Fruit fly (Drosophila melanogaster) whole organism, embryonic: ENCODE results near the gene Pdfr.

Source experiments
- BEAF-32 ChIP-seq: fragments of 200-800 bp; sonication (Bioruptor generic); optimal IDR thresholded peaks from 3 replicates; lab custom pipeline; 2017; ENCODE audit warnings: missing biosample characterization, missing genetic modification characterization, mild to moderate bottlenecking, moderate library complexity, missing genetic modification reagents
- CG10654 ChIP-seq: fragments of 200-800 bp; sonication (Bioruptor generic); optimal IDR thresholded peaks from 2 replicates; lab custom pipeline; 2016; ENCODE audit warnings: missing biosample characterization, missing genetic modification characterization
- CG11723 ChIP-seq: fragments of 200-800 bp; sonication (Bioruptor generic); optimal IDR thresholded peaks from 2 replicates; lab custom pipeline; 2017; ENCODE audit warnings: missing biosample characterization, mild to moderate bottlenecking, missing genetic modification characterization
- CG12071 ChIP-seq: fragments of 200-800 bp; sonication (Bioruptor generic); optimal IDR thresholded peaks from 3 replicates; lab custom pipeline; 2018; ENCODE audit warnings: missing biosample characterization, mild to moderate bottlenecking, missing genetic modification characterization
- CG13424 ChIP-seq: fragments of 200-800 bp; sonication (Bioruptor generic); optimal IDR thresholded peaks from 2 replicates; lab custom pipeline; 2019; ENCODE audit warnings: missing biosample characterization, mild to moderate bottlenecking, missing genetic modification characterization, moderate library complexity
- CG15601 ChIP-seq: fragments of 200-800 bp; sonication (Bioruptor generic); optimal IDR thresholded peaks from 3 replicates; lab custom pipeline; 2019; ENCODE audit warnings: missing biosample characterization, mild to moderate bottlenecking, missing genetic modification characterization, moderate library complexity
- CG1603 ChIP-seq: fragments of 200-800 bp; sonication (Bioruptor generic); optimal IDR thresholded peaks from 2 replicates; lab custom pipeline; 2019; ENCODE audit warnings: missing biosample characterization, mild to moderate bottlenecking, missing genetic modification characterization, moderate library complexity
- CG17829 ChIP-seq: fragments of 200-800 bp; optimal IDR thresholded peaks from 2 replicates; lab custom pipeline; 2019; ENCODE audit warnings: missing biosample characterization, mild to moderate bottlenecking, missing genetic modification characterization, moderate library complexity
- CG18476 ChIP-seq: fragments of 200-800 bp; sonication (Bioruptor generic); optimal IDR thresholded peaks from 2 replicates; lab custom pipeline; 2016; ENCODE audit warnings: missing biosample characterization, mild to moderate bottlenecking, missing genetic modification characterization
- CG2116 ChIP-seq: fragments of 200-800 bp; sonication (Bioruptor generic); optimal IDR thresholded peaks from 3 replicates; lab custom pipeline; 2018; ENCODE audit warnings: missing biosample characterization, mild to moderate bottlenecking, missing genetic modification characterization
- CG2875 ChIP-seq: fragments of 200-800 bp; sonication (Bioruptor generic); optimal IDR thresholded peaks from 2 replicates; lab custom pipeline; 2017; ENCODE audit warnings: missing biosample characterization, mild to moderate bottlenecking, missing genetic modification characterization, missing genetic modification reagents
- CG30403 ChIP-seq: fragments of 200-800 bp; sonication (Bioruptor generic); optimal IDR thresholded peaks from 3 replicates; lab custom pipeline; 2016; ENCODE audit warnings: missing biosample characterization, missing genetic modification characterization
- CG30431 ChIP-seq: fragments of 200-800 bp; sonication (Bioruptor generic); optimal IDR thresholded peaks from 2 replicates; lab custom pipeline; 2017; ENCODE audit warnings: missing biosample characterization, missing genetic modification characterization
- CG4617 ChIP-seq: fragments of 200-800 bp; sonication (Bioruptor generic); optimal IDR thresholded peaks from 3 replicates; lab custom pipeline; 2016; ENCODE audit warnings: missing biosample characterization, missing genetic modification characterization, borderline replicate concordance
- CG8944 ChIP-seq: fragments of 200-800 bp; sonication (Bioruptor generic); optimal IDR thresholded peaks from 3 replicates; lab custom pipeline; 2016; ENCODE audit warnings: missing biosample characterization, missing genetic modification characterization
- CG9215 ChIP-seq: fragments of 200-800 bp; sonication (Bioruptor generic); IDR thresholded peaks from 2 replicates; pipeline ENCODE4 v1.3.6; 2022; ENCODE audit warnings: missing biosample characterization, missing genetic modification characterization
- CG9727 ChIP-seq: fragments of 200-800 bp; sonication (Bioruptor generic); optimal IDR thresholded peaks from 3 replicates; lab custom pipeline; 2017; ENCODE audit warnings: missing biosample characterization, mild to moderate bottlenecking, missing genetic modification characterization
- CG9797 ChIP-seq: fragments of 200-800 bp; sonication (Bioruptor generic); optimal IDR thresholded peaks from 3 replicates; lab custom pipeline; 2018; ENCODE audit warnings: missing biosample characterization, mild to moderate bottlenecking, missing genetic modification characterization
- CG9932 ChIP-seq: fragments of 200-800 bp; sonication (Bioruptor generic); IDR thresholded peaks from 2 replicates; pipeline ENCODE4 v1.3.6; 2022; ENCODE audit warnings: missing biosample characterization, missing genetic modification characterization
- Camta ChIP-seq: fragments of 200-800 bp; sonication (Bioruptor generic); optimal IDR thresholded peaks from 2 replicates; lab custom pipeline; 2016; ENCODE audit warnings: missing biosample characterization, missing genetic modification characterization
- Dad ChIP-seq: fragments of 200-800 bp; sonication (Bioruptor generic); optimal IDR thresholded peaks from 3 replicates; lab custom pipeline; 2016; ENCODE audit warnings: missing biosample characterization, missing genetic modification characterization
- Dp ChIP-seq: fragments of 200-800 bp; sonication (Bioruptor generic); optimal IDR thresholded peaks from 2 replicates; lab custom pipeline; 2018; ENCODE audit warnings: missing biosample characterization, mild to moderate bottlenecking, missing genetic modification characterization, moderate library complexity
- E2f2 ChIP-seq: fragments of 200-800 bp; sonication (Bioruptor generic); IDR thresholded peaks from 2 replicates; pipeline ENCODE4 v1.3.6; 2022; ENCODE audit warnings: missing biosample characterization, missing genetic modification characterization
- ERR ChIP-seq: fragments of 200-800 bp; sonication (Bioruptor generic); optimal IDR thresholded peaks from 2 replicates; lab custom pipeline; 2016; ENCODE audit warnings: missing biosample characterization, missing genetic modification characterization
- Gug ChIP-seq: fragments of 200-800 bp; sonication (Bioruptor generic); IDR thresholded peaks from 4 replicates; pipeline ENCODE4 v1.3.6; 2022; ENCODE audit warnings: missing biosample characterization, missing genetic modification characterization
- Hr39 ChIP-seq: fragments of >200 bp; optimal IDR thresholded peaks from 2 replicates; lab custom pipeline; 2017
- Lim3 ChIP-seq: fragments of 200-800 bp; sonication (Bioruptor generic); IDR thresholded peaks from 2 replicates; pipeline ENCODE4 v1.3.6; 2022; ENCODE audit warnings: missing biosample characterization, missing genetic modification characterization
- Scr ChIP-seq: fragments of 200-800 bp; sonication (Bioruptor generic); IDR thresholded peaks from 2 replicates; pipeline ENCODE4 v1.3.6; 2022; ENCODE audit warnings: missing biosample characterization, missing genetic modification characterization; ENCODE audit not compliant: partially characterized antibody
- Six4 ChIP-seq: fragments of 200-800 bp; sonication (Bioruptor generic); optimal IDR thresholded peaks from 2 replicates; lab custom pipeline; 2016; ENCODE audit warnings: missing biosample characterization, missing genetic modification characterization
- Tbp ChIP-seq: fragments of >200 bp; optimal IDR thresholded peaks from 2 replicates; lab custom pipeline; 2018; ENCODE audit warnings: missing biosample characterization, missing genetic modification characterization
- abd-A ChIP-seq: fragments of 200-800 bp; sonication (Bioruptor generic); optimal IDR thresholded peaks from 3 replicates; lab custom pipeline; 2019; ENCODE audit warnings: missing biosample characterization, mild to moderate bottlenecking, missing genetic modification characterization, moderate library complexity
- al ChIP-seq: fragments of 200-800 bp; sonication (Bioruptor generic); IDR thresholded peaks from 2 replicates; pipeline ENCODE4 v1.3.6; 2022; ENCODE audit warnings: missing biosample characterization, missing genetic modification characterization
- ap ChIP-seq: fragments of 200-800 bp; sonication (Bioruptor generic); IDR thresholded peaks from 2 replicates; pipeline ENCODE4 v1.3.6; 2022; ENCODE audit warnings: missing biosample characterization, missing genetic modification characterization
- az2 ChIP-seq: fragments of 200-800 bp; sonication (Bioruptor generic); optimal IDR thresholded peaks from 3 replicates; lab custom pipeline; 2016; ENCODE audit warnings: missing biosample characterization, missing genetic modification characterization
- bbx ChIP-seq: fragments of 200-800 bp; sonication (Bioruptor generic); IDR thresholded peaks from 2 replicates; pipeline ENCODE4 v1.3.6; 2022; ENCODE audit warnings: missing biosample characterization, missing genetic modification characterization; ENCODE audit not compliant: partially characterized antibody
- cato ChIP-seq: fragments of 200-800 bp; sonication (Bioruptor generic); optimal IDR thresholded peaks from 2 replicates; lab custom pipeline; 2016; ENCODE audit warnings: missing biosample characterization, missing genetic modification characterization, borderline replicate concordance
- dan ChIP-seq: fragments of 200-800 bp; sonication (Bioruptor generic); IDR thresholded peaks from 2 replicates; pipeline ENCODE4 v1.3.6; 2022; ENCODE audit warnings: missing biosample characterization, missing genetic modification characterization
- dpn ChIP-seq, 2 experiments: fragments of 200-800 bp; sonication (Bioruptor generic); optimal IDR thresholded peaks; 3 replicates each; lab custom pipeline; 2016; ENCODE audit warnings: missing biosample characterization in 2 of 2, missing genetic modification characterization in 2 of 2
- hbn ChIP-seq: fragments of 200-800 bp; sonication (Bioruptor generic); IDR thresholded peaks from 2 replicates; pipeline ENCODE4 v1.3.6; 2022; ENCODE audit warnings: missing biosample characterization, missing genetic modification characterization; ENCODE audit not compliant: partially characterized antibody
- hkb ChIP-seq, 2 experiments: fragments of 200-800 bp in 1 of 2; fragments of >200 bp in 1 of 2; sonication (Bioruptor generic) in 1 of 2; IDR thresholded peaks in 1 of 2; optimal IDR thresholded peaks in 1 of 2; 2 replicates each; pipeline versions ENCODE4 v1.3.6 to Lab custom; 2017 to 2022; ENCODE audit warnings: missing biosample characterization in 1 of 2, missing genetic modification characterization in 1 of 2
- mirr ChIP-seq: fragments of 200-800 bp; sonication (Bioruptor generic); optimal IDR thresholded peaks from 3 replicates; lab custom pipeline; 2018; ENCODE audit warnings: missing biosample characterization, mild to moderate bottlenecking, missing genetic modification characterization
- oc ChIP-seq: fragments of 200-800 bp; sonication (Bioruptor generic); optimal IDR thresholded peaks from 2 replicates; lab custom pipeline; 2018; ENCODE audit warnings: missing biosample characterization, mild to moderate bottlenecking, missing genetic modification characterization, moderate library complexity
- onecut ChIP-seq: fragments of 200-800 bp; sonication (Bioruptor generic); IDR thresholded peaks from 2 replicates; pipeline ENCODE4 v1.3.6; 2022; ENCODE audit warnings: missing biosample characterization, missing genetic modification characterization
- org-1 ChIP-seq: fragments of 200-800 bp; sonication (Bioruptor generic); optimal IDR thresholded peaks from 2 replicates; lab custom pipeline; 2017; ENCODE audit warnings: missing biosample characterization, missing genetic modification characterization
- pfk ChIP-seq: fragments of 200-800 bp; sonication (Bioruptor generic); optimal IDR thresholded peaks from 2 replicates; lab custom pipeline; 2018; ENCODE audit warnings: missing biosample characterization, mild to moderate bottlenecking, missing genetic modification characterization, moderate library complexity
- phol ChIP-seq: fragments of 200-800 bp; sonication (Bioruptor generic); optimal IDR thresholded peaks from 3 replicates; lab custom pipeline; 2018; ENCODE audit warnings: missing biosample characterization, mild to moderate bottlenecking, missing genetic modification characterization, moderate library complexity
- sc ChIP-seq, 3 experiments: fragments of >200 bp in 2 of 3; fragments of 200-800 bp in 1 of 3; sonication (Bioruptor generic) in 1 of 3; optimal IDR thresholded peaks; 2 replicates in 2 of 3; 3 replicates in 1 of 3; lab custom pipeline; 2017; ENCODE audit warnings: mild to moderate bottlenecking in 1 of 3, missing biosample characterization in 1 of 3, missing genetic modification characterization in 1 of 3, missing genetic modification reagents in 1 of 3
- so ChIP-seq: fragments of 200-800 bp; sonication (Bioruptor generic); IDR thresholded peaks from 3 replicates; pipeline ENCODE4 v1.3.6; 2022; ENCODE audit warnings: missing biosample characterization, missing genetic modification characterization
- sob ChIP-seq: fragments of 200-800 bp; sonication (Bioruptor generic); IDR thresholded peaks from 2 replicates; pipeline ENCODE4 v1.3.6; 2022; ENCODE audit warnings: missing biosample characterization, missing genetic modification characterization
- sug ChIP-seq: fragments of 200-800 bp; optimal IDR thresholded peaks from 2 replicates; lab custom pipeline; 2019; ENCODE audit warnings: missing biosample characterization, mild to moderate bottlenecking, missing genetic modification characterization, moderate library complexity

Pdfr gene

DNA sequence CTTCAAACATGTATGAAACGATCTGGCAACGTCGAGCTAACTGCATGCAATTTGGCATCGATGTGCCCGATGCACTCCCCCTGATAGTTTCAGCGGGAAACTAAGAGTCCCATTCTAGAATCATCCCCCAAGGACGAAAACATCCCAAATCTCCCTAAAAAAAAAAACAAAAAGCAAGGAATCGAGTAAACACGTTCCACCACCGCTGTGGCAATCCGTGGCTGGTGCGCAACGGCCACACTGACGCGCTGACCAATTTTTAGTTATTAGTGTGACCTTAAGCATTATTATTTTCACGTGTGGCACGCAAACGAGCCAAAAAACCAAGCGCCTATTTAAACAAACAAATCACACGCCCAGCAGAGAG lies 33.7 kb downstream of the Pdfr start, which contains the start of gene wds (continued):
- no peak for TF ChIP-seq oc (tag; lab: Kevin White, UChicago)
- TF ChIP-seq az2 (GFP tag; lab: Kevin White, UChicago) = no peak
- TF ChIP-seq dan = no peak
- peak; percentile 42 for TF ChIP-seq Tbp (GFP tag; lab: Kevin White, UChicago)
- no peak for TF ChIP-seq CG9727
- no peak for TF ChIP-seq Six4 (GFP tag; lab: Kevin White, UChicago)
- TF ChIP-seq phol (tag; lab: Kevin White, UChicago) = peak; percentile 2
- TF ChIP-seq sug = no peak
- TF ChIP-seq CG4617 (GFP tag; lab: Kevin White, UChicago) = peak; percentile 25
- no peak for TF ChIP-seq pfk
- peak; percentile 46; the same call in 1 of the 2 replicates for TF ChIP-seq E2f2 (GFP tag; lab: Robert Waterston, UW)
- TF ChIP-seq abd-A (tag; lab: Kevin White, UChicago) = no peak
- TF ChIP-seq CG9932 (GFP tag; lab: Robert Waterston, UW) = no peak; the same call in 1 of the 2 replicates
- no peak for TF ChIP-seq Hr39 (lab: Kevin White, UChicago)
- TF ChIP-seq bbx (GFP tag; lab: Robert Waterston, UW) = peak; percentile 21; the same call in 1 of the 2 replicates
- no peak for TF ChIP-seq Camta (GFP tag; lab: Kevin White, UChicago)
- no peak for TF ChIP-seq Dad (GFP tag; lab: Kevin White, UChicago)
- TF ChIP-seq BEAF-32 = peak; percentile 48
- no peak for TF ChIP-seq so (GFP tag; lab: Robert Waterston, UW)
- TF ChIP-seq hkb (optimal IDR thresholded peaks at IDR 0.05; lab: Kevin White, UChicago) = no peak
- no peak for TF ChIP-seq hkb (GFP tag; IDR thresholded peaks at IDR 0.05; lab: Robert Waterston, UW)
- TF ChIP-seq CG9215 (GFP tag; lab: Robert Waterston, UW) = 0 out of 2 replicates have a peak, but pooled peaks have one; percentile 5
- no peak for TF ChIP-seq al (GFP tag; lab: Robert Waterston, UW)
- TF ChIP-seq Scr (GFP tag; lab: Robert Waterston, UW) = 0 out of 2 replicates have a peak, but pooled peaks have one; percentile 9
- TF ChIP-seq Dp (GFP tag; lab: Kevin White, UChicago) = peak; percentile 38
- no peak for TF ChIP-seq CG15601 (tag; lab: Kevin White, UChicago)
- peak; percentile 75 for TF ChIP-seq CG2116 (GFP tag; lab: Kevin White, UChicago)
- no peak for TF ChIP-seq CG10654 (GFP tag; lab: Kevin White, UChicago)
- no peak for TF ChIP-seq CG30431
- no peak for TF ChIP-seq mirr (GFP tag; lab: Kevin White, UChicago)
- TF ChIP-seq CG17829 (tag; lab: Kevin White, UChicago) = no peak
- TF ChIP-seq onecut (GFP tag; lab: Robert Waterston, UW) = no peak
- no peak for TF ChIP-seq dpn (GFP tag; optimal IDR thresholded peaks at IDR 0.05; lab: Kevin White, UChicago)
- TF ChIP-seq org-1 = no peak
- no peak for TF ChIP-seq CG2875
- no peak for TF ChIP-seq CG13424 (tag; lab: Kevin White, UChicago)
- TF ChIP-seq ap (GFP tag; lab: Robert Waterston, UW) = no peak
- TF ChIP-seq CG18476 (GFP tag; lab: Kevin White, UChicago) = no peak
- TF ChIP-seq sc (optimal IDR thresholded peaks at IDR 0.05; lab: Kevin White, UChicago) = no peak
- TF ChIP-seq sc (GFP tag; optimal IDR thresholded peaks at IDR 0.05; lab: Kevin White, UChicago) = no peak
- TF ChIP-seq CG1603 = peak; percentile 32
- TF ChIP-seq CG30403 (GFP tag; lab: Kevin White, UChicago) = no peak
- no peak for TF ChIP-seq ERR (GFP tag; lab: Kevin White, UChicago)
- no peak for TF ChIP-seq cato (GFP tag; lab: Kevin White, UChicago)
- TF ChIP-seq CG9797 (GFP tag; lab: Kevin White, UChicago) = peak; percentile 67
- TF ChIP-seq CG11723 (GFP tag; lab: Kevin White, UChicago) = no peak
- no peak for TF ChIP-seq sob (GFP tag; lab: Robert Waterston, UW)
- TF ChIP-seq hbn (GFP tag; lab: Robert Waterston, UW) = no peak
- TF ChIP-seq CG12071 (GFP tag; lab: Kevin White, UChicago) = no peak
- TF ChIP-seq CG8944 = no peak
- TF ChIP-seq Gug (GFP tag; lab: Robert Waterston, UW) = no peak
- TF ChIP-seq Lim3 = no peak
